Fruit fly (Drosophila melanogaster) whole organism, embryonic: Measurements from ENCODE around the gene CG4645.
A peak's percentile ranks its signal among the peaks of the same experiment; 100 is the strongest.

ENCODE experiments used
- Bgb ChIP-seq: fragments of 200-800 bp; sonication (Bioruptor generic); IDR thresholded peaks from 2 replicates; pipeline ENCODE4 v1.3.6; 2022; ENCODE audit warnings: missing biosample characterization, missing genetic modification characterization; ENCODE audit not compliant: partially characterized antibody
- CG10209 ChIP-seq: fragments of 200-800 bp; sonication (Bioruptor generic); optimal IDR thresholded peaks from 3 replicates; lab custom pipeline; 2017; ENCODE audit warnings: missing biosample characterization, mild to moderate bottlenecking, missing genetic modification characterization, missing genetic modification reagents
- CG1024 ChIP-seq: fragments of 200-800 bp; sonication (Bioruptor generic); IDR thresholded peaks from 2 replicates; pipeline ENCODE4 v1.3.6; 2022; ENCODE audit warnings: missing biosample characterization, missing genetic modification characterization
- CG10431 ChIP-seq: fragments of 200-800 bp; sonication (Bioruptor generic); optimal IDR thresholded peaks from 3 replicates; lab custom pipeline; 2018; ENCODE audit warnings: missing biosample characterization, mild to moderate bottlenecking, missing genetic modification characterization
- CG12155 ChIP-seq: fragments of 200-800 bp; sonication (Bioruptor generic); optimal IDR thresholded peaks from 3 replicates; lab custom pipeline; 2016; ENCODE audit warnings: missing biosample characterization, missing genetic modification characterization
- CG12299 ChIP-seq: fragments of 200-800 bp; sonication (Bioruptor generic); optimal IDR thresholded peaks from 2 replicates; lab custom pipeline; 2018; ENCODE audit warnings: missing biosample characterization, mild to moderate bottlenecking, missing genetic modification characterization
- CG13624 ChIP-seq: fragments of 200-800 bp; sonication (Bioruptor generic); optimal IDR thresholded peaks from 2 replicates; lab custom pipeline; 2016; ENCODE audit warnings: missing biosample characterization, missing genetic modification characterization
- CG16779 ChIP-seq: fragments of 200-800 bp; sonication (Bioruptor generic); IDR thresholded peaks from 2 replicates; pipeline ENCODE4 v1.3.6; 2022; ENCODE audit warnings: missing biosample characterization, missing genetic modification characterization
- CG17385 ChIP-seq: fragments of 200-800 bp; sonication (Bioruptor generic); optimal IDR thresholded peaks from 3 replicates; lab custom pipeline; 2018; ENCODE audit warnings: missing biosample characterization, mild to moderate bottlenecking, missing genetic modification characterization
- CG17802 ChIP-seq: fragments of 200-800 bp; sonication (Bioruptor generic); optimal IDR thresholded peaks from 2 replicates; lab custom pipeline; 2018; ENCODE audit warnings: missing biosample characterization, mild to moderate bottlenecking, missing genetic modification characterization, moderate library complexity
- CG18011 ChIP-seq: fragments of 200-800 bp; sonication (Bioruptor generic); optimal IDR thresholded peaks from 2 replicates; lab custom pipeline; 2017; ENCODE audit warnings: missing biosample characterization, missing genetic modification characterization, mild to moderate bottlenecking, moderate library complexity, missing genotype
- CG3065 ChIP-seq: fragments of 200-800 bp; sonication (Bioruptor generic); optimal IDR thresholded peaks from 2 replicates; lab custom pipeline; 2016; ENCODE audit warnings: missing biosample characterization, missing genetic modification characterization
- CG3726 ChIP-seq: fragments of 200-800 bp; sonication (Bioruptor generic); IDR thresholded peaks from 3 replicates; pipeline ENCODE4, ENCODE4 v1.3.6; 2022; ENCODE audit warnings: missing biosample characterization, missing genetic modification characterization
- CG4730 ChIP-seq: fragments of 200-800 bp; sonication (Bioruptor generic); IDR thresholded peaks from 2 replicates; pipeline ENCODE4 v1.3.6; 2022; ENCODE audit warnings: missing biosample characterization, missing genetic modification characterization
- CG8281 ChIP-seq: fragments of 200-800 bp; sonication (Bioruptor generic); optimal IDR thresholded peaks from 2 replicates; lab custom pipeline; 2018; ENCODE audit warnings: missing biosample characterization, mild to moderate bottlenecking, missing genetic modification characterization, moderate library complexity
- CG8359 ChIP-seq: fragments of 200-800 bp; sonication (Bioruptor generic); optimal IDR thresholded peaks from 2 replicates; lab custom pipeline; 2017; ENCODE audit warnings: missing biosample characterization, mild to moderate bottlenecking, missing genetic modification characterization, borderline replicate concordance
- CG8388 ChIP-seq: fragments of 200-800 bp; sonication (Bioruptor generic); optimal IDR thresholded peaks from 2 replicates; lab custom pipeline; 2019; ENCODE audit warnings: missing biosample characterization, mild to moderate bottlenecking, missing genetic modification characterization, moderate library complexity
- CG9437 ChIP-seq: fragments of 200-800 bp; sonication (Bioruptor generic); optimal IDR thresholded peaks from 2 replicates; lab custom pipeline; 2018; ENCODE audit warnings: missing biosample characterization, mild to moderate bottlenecking, missing genetic modification characterization
- D ChIP-seq, 2 experiments: fragments of 200-800 bp in 1 of 2; fragments of >200 bp in 1 of 2; sonication (Bioruptor generic) in 1 of 2; optimal IDR thresholded peaks; 2 replicates in 1 of 2; 3 replicates in 1 of 2; lab custom pipeline; 2017; ENCODE audit warnings: mild to moderate bottlenecking in 1 of 2, missing biosample characterization in 1 of 2, missing genetic modification characterization in 1 of 2, missing genetic modification reagents in 1 of 2
- Gsc ChIP-seq: fragments of 200-800 bp; sonication (Bioruptor generic); IDR thresholded peaks from 2 replicates; pipeline ENCODE4 v1.3.6; 2022; ENCODE audit warnings: missing biosample characterization, missing genetic modification characterization
- HLH4C ChIP-seq: fragments of 200-800 bp; sonication (Bioruptor generic); IDR thresholded peaks from 3 replicates; pipeline ENCODE4 v1.3.6; 2022; ENCODE audit warnings: missing biosample characterization, missing genetic modification characterization; ENCODE audit not compliant: partially characterized antibody
- Kr ChIP-seq: fragments of 200-800 bp; sonication (Bioruptor generic); optimal IDR thresholded peaks from 2 replicates; lab custom pipeline; 2017; ENCODE audit warnings: missing biosample characterization, mild to moderate bottlenecking, missing genetic modification characterization
- Lpt ChIP-seq: fragments of >200 bp; optimal IDR thresholded peaks from 2 replicates; lab custom pipeline; 2018; ENCODE audit warnings: missing biosample characterization, missing genetic modification characterization
- Mes4 ChIP-seq: fragments of 200-800 bp; sonication (Bioruptor generic); optimal IDR thresholded peaks from 2 replicates; lab custom pipeline; 2016; ENCODE audit warnings: missing biosample characterization, missing genetic modification characterization
- Ssrp ChIP-seq: fragments of 200-800 bp; sonication (Bioruptor generic); optimal IDR thresholded peaks from 2 replicates; lab custom pipeline; 2018; ENCODE audit warnings: missing biosample characterization, mild to moderate bottlenecking, missing genetic modification characterization, moderate library complexity
- Usf ChIP-seq: fragments of 200-800 bp; sonication (Bioruptor generic); optimal IDR thresholded peaks from 2 replicates; lab custom pipeline; 2017; ENCODE audit warnings: missing genotype, missing biosample characterization, missing genetic modification characterization
- Xbp1 ChIP-seq: fragments of 200-800 bp; sonication (Bioruptor generic); optimal IDR thresholded peaks from 3 replicates; lab custom pipeline; 2016; ENCODE audit warnings: missing biosample characterization, mild to moderate bottlenecking, missing genetic modification characterization
- amos ChIP-seq: fragments of 200-800 bp; sonication (Bioruptor generic); IDR thresholded peaks from 2 replicates; pipeline ENCODE4 v1.3.6; 2022; ENCODE audit warnings: missing biosample characterization, missing genetic modification characterization; ENCODE audit not compliant: partially characterized antibody
- ash1 ChIP-seq: fragments of 200-800 bp; sonication (Bioruptor generic); optimal IDR thresholded peaks from 2 replicates; lab custom pipeline; 2018; ENCODE audit warnings: missing biosample characterization, mild to moderate bottlenecking, missing genetic modification characterization
- bowl ChIP-seq: fragments of 200-800 bp; sonication (Bioruptor generic); IDR thresholded peaks from 2 replicates; pipeline ENCODE4 v1.3.6; 2022; ENCODE audit warnings: missing biosample characterization, missing genetic modification characterization
- chinmo ChIP-seq: fragments of 200-800 bp; sonication (Bioruptor generic); IDR thresholded peaks from 4 replicates; pipeline ENCODE4 v1.3.6; 2022; ENCODE audit warnings: missing biosample characterization, missing genetic modification characterization; ENCODE audit not compliant: partially characterized antibody
- ci ChIP-seq: fragments of 200-800 bp; sonication (Bioruptor generic); IDR thresholded peaks from 3 replicates; pipeline ENCODE4 v1.3.6; 2022; ENCODE audit warnings: missing biosample characterization, missing genetic modification characterization
- crp ChIP-seq, 2 experiments: fragments of 200-800 bp; sonication (Bioruptor generic); optimal IDR thresholded peaks; 2 replicates in 1 of 2; 3 replicates in 1 of 2; lab custom pipeline; 2017; ENCODE audit warnings: missing biosample characterization in 2 of 2, missing genetic modification characterization in 2 of 2, mild to moderate bottlenecking in 1 of 2, moderate library complexity in 1 of 2
- dm ChIP-seq: fragments of 200-800 bp; sonication (Bioruptor generic); optimal IDR thresholded peaks from 3 replicates; lab custom pipeline; 2016; ENCODE audit warnings: missing biosample characterization, missing genetic modification characterization
- dysf ChIP-seq: fragments of 200-800 bp; sonication (Bioruptor generic); IDR thresholded peaks from 3 replicates; pipeline ENCODE4 v1.3.6; 2022; ENCODE audit warnings: missing biosample characterization, missing genetic modification characterization
- emc ChIP-seq: fragments of 200-800 bp; sonication (Bioruptor generic); optimal IDR thresholded peaks from 2 replicates; lab custom pipeline; 2016; ENCODE audit warnings: missing biosample characterization, missing genetic modification characterization
- en ChIP-seq: fragments of 200-800 bp; sonication (Bioruptor generic); optimal IDR thresholded peaks from 2 replicates; lab custom pipeline; 2016; ENCODE audit warnings: missing biosample characterization, missing genetic modification characterization
- ewg ChIP-seq: fragments of 200-800 bp; sonication (Bioruptor generic); optimal IDR thresholded peaks from 3 replicates; lab custom pipeline; 2017; ENCODE audit warnings: mild to moderate bottlenecking, missing biosample characterization, missing genetic modification reagents, missing genetic modification characterization
- ham ChIP-seq: fragments of 200-800 bp; sonication (Bioruptor generic); IDR thresholded peaks from 2 replicates; pipeline ENCODE4 v1.3.6; 2022; ENCODE audit warnings: missing biosample characterization, missing genetic modification characterization
- inv ChIP-seq: fragments of 200-800 bp; sonication (Bioruptor generic); IDR thresholded peaks from 2 replicates; pipeline ENCODE4 v1.3.6; 2022; ENCODE audit warnings: missing biosample characterization, missing genetic modification characterization; ENCODE audit not compliant: partially characterized antibody
- jumu ChIP-seq: fragments of 200-800 bp; sonication (Bioruptor generic); optimal IDR thresholded peaks from 3 replicates; lab custom pipeline; 2016; ENCODE audit warnings: missing biosample characterization, missing genetic modification characterization
- mld ChIP-seq: fragments of 200-800 bp; sonication (Bioruptor generic); IDR thresholded peaks from 3 replicates; pipeline ENCODE4 v1.3.6; 2022; ENCODE audit warnings: missing biosample characterization, missing genetic modification characterization; ENCODE audit not compliant: partially characterized antibody
- nmo ChIP-seq: fragments of 200-800 bp; sonication (Bioruptor generic); optimal IDR thresholded peaks from 2 replicates; lab custom pipeline; 2018; ENCODE audit warnings: missing biosample characterization, mild to moderate bottlenecking, missing genetic modification characterization, moderate library complexity
- otp ChIP-seq: fragments of 200-800 bp; sonication (Bioruptor generic); IDR thresholded peaks from 3 replicates; pipeline ENCODE4, ENCODE4 v1.3.6; 2022; ENCODE audit warnings: missing biosample characterization, missing genetic modification characterization
- peb ChIP-seq: fragments of 200-800 bp; sonication (Bioruptor generic); IDR thresholded peaks from 2 replicates; pipeline ENCODE4 v1.3.6; 2022; ENCODE audit warnings: missing biosample characterization, missing genetic modification characterization
- phol ChIP-seq: fragments of 200-800 bp; sonication (Bioruptor generic); optimal IDR thresholded peaks from 3 replicates; lab custom pipeline; 2018; ENCODE audit warnings: missing biosample characterization, mild to moderate bottlenecking, missing genetic modification characterization, moderate library complexity
- scrt ChIP-seq: fragments of 200-800 bp; sonication (Bioruptor generic); optimal IDR thresholded peaks from 2 replicates; lab custom pipeline; 2018; ENCODE audit warnings: missing biosample characterization, mild to moderate bottlenecking, missing genetic modification characterization, moderate library complexity
- slp2 ChIP-seq: fragments of 200-800 bp; sonication (Bioruptor generic); optimal IDR thresholded peaks from 2 replicates; lab custom pipeline; 2016; ENCODE audit warnings: missing biosample characterization, missing genetic modification characterization
- vnd ChIP-seq: fragments of 200-800 bp; sonication (Bioruptor generic); IDR thresholded peaks from 3 replicates; pipeline ENCODE4 v1.3.6; 2022; ENCODE audit warnings: missing biosample characterization, missing genetic modification characterization; ENCODE audit not compliant: partially characterized antibody

CG4645 gene

DNA sequence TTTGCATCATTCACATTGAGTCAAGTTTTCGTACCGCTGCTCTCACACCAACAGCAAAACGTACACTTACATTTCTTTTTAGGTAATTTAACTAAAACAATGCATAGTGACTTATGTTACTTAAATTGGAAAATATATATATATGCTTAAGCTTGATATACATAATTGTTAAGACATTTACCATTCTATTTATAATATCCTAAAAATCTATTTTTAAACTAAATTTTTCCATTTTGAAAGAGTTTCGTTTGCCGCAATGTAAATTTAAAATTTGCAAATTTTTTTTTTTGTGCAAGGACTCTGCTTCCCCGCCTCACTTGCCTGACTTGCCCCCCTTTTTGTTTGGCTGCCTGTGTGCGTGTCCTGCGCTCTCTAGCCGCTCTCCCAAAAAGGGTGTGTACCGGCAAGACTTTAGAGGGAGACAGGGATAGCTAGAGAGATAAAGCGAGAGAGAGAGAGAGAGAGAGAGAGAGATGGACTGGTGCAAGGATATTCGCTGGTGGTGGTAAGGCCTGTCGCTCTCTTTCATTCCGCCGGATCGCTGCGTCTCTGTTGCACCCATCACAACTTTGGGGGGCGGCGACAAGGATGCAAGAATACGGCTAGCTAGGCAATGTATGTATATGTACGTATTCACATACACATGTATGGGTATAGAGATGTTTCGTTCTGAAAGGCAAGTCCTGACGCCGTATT, 28.2 kb downstream of the CG4645 start (continued):
- no peak for TF ChIP-seq CG8281 (tag; lab: Kevin White, UChicago)
- TF ChIP-seq Usf = no peak
- no peak for TF ChIP-seq CG12299 (tag; lab: Kevin White, UChicago)
- no peak for TF ChIP-seq Xbp1 (GFP tag; lab: Kevin White, UChicago)
- no peak for TF ChIP-seq Kr
- TF ChIP-seq bowl = no peak
- peak; percentile 57 for TF ChIP-seq nmo (GFP tag; lab: Kevin White, UChicago)
- no peak for TF ChIP-seq CG3065
- TF ChIP-seq dm = no peak
- no peak for TF ChIP-seq CG17802 (tag; lab: Kevin White, UChicago)
- TF ChIP-seq CG10431 (GFP tag; lab: Kevin White, UChicago) = no peak
- no peak for TF ChIP-seq CG18011 (GFP tag; lab: Kevin White, UChicago)
- TF ChIP-seq CG17385 (GFP tag; lab: Kevin White, UChicago) = peak; percentile 17
- TF ChIP-seq Ssrp (tag; lab: Kevin White, UChicago) = peak; percentile 37
- no peak for TF ChIP-seq peb
- no peak for TF ChIP-seq CG12155 (GFP tag; lab: Kevin White, UChicago)
- TF ChIP-seq slp2 (GFP tag; lab: Kevin White, UChicago) = no peak
- no peak for TF ChIP-seq HLH4C (GFP tag; lab: Robert Waterston, UW)
- TF ChIP-seq CG1024 (GFP tag; lab: Robert Waterston, UW) = no peak
- TF ChIP-seq crp (GFP tag; optimal IDR thresholded peaks at IDR 0.05; lab: Kevin White, UChicago) = no peak
- TF ChIP-seq Mes4 (GFP tag; lab: Kevin White, UChicago) = no peak
- no peak for TF ChIP-seq CG16779 (GFP tag; lab: Robert Waterston, UW)
- TF ChIP-seq D (optimal IDR thresholded peaks at IDR 0.05; lab: Kevin White, UChicago) = peak; percentile 84
- TF ChIP-seq D (GFP tag; optimal IDR thresholded peaks at IDR 0.05; lab: Kevin White, UChicago) = no peak
- no peak for TF ChIP-seq CG4730 (GFP tag; lab: Robert Waterston, UW)
- no peak for TF ChIP-seq emc (GFP tag; lab: Kevin White, UChicago)
- peak; percentile 59; the same call in 2 of the 3 replicates for TF ChIP-seq dysf (GFP tag; lab: Robert Waterston, UW)
- no peak for TF ChIP-seq ham (GFP tag; lab: Robert Waterston, UW)
- no peak for TF ChIP-seq mld (GFP tag; lab: Robert Waterston, UW)
- no peak for TF ChIP-seq CG9437
- no peak for TF ChIP-seq otp (GFP tag; lab: Robert Waterston, UW)
- no peak for TF ChIP-seq Lpt
- no peak for TF ChIP-seq inv (GFP tag; lab: Robert Waterston, UW)
- TF ChIP-seq chinmo = 0 out of 4 replicates have a peak, but pooled peaks have one; percentile 56
- TF ChIP-seq CG8359 (GFP tag; lab: Kevin White, UChicago) = no peak
- TF ChIP-seq amos (GFP tag; lab: Robert Waterston, UW) = no peak
- TF ChIP-seq CG10209 (GFP tag; lab: Kevin White, UChicago) = peak; percentile 28
- TF ChIP-seq CG8388 = peak; percentile 46
- no peak for TF ChIP-seq ci (GFP tag; lab: Robert Waterston, UW)
- TF ChIP-seq CG13624 (GFP tag; lab: Kevin White, UChicago) = no peak
- peak; percentile 47 for TF ChIP-seq phol (tag; lab: Kevin White, UChicago)
- TF ChIP-seq ash1 (GFP tag; lab: Kevin White, UChicago) = no peak
- TF ChIP-seq Bgb (GFP tag; lab: Robert Waterston, UW) = no peak
- no peak for TF ChIP-seq Gsc (GFP tag; lab: Robert Waterston, UW)
- TF ChIP-seq jumu (GFP tag; lab: Kevin White, UChicago) = no peak
- no peak for TF ChIP-seq vnd (GFP tag; lab: Robert Waterston, UW)
- peak; percentile 77 for TF ChIP-seq ewg (GFP tag; lab: Kevin White, UChicago)
- no peak for TF ChIP-seq CG3726
- TF ChIP-seq scrt (GFP tag; lab: Kevin White, UChicago) = peak; percentile 28
- TF ChIP-seq en (GFP tag; lab: Kevin White, UChicago) = no peak
